Worm (Caenorhabditis elegans) whole organism, late embryonic: ENCODE measurements around the gene C17G10.7.

Source experiments
- C38D4.7 ChIP-seq: fragments of 200-800 bp; sonication (Bioruptor generic); optimal IDR thresholded peaks from 2 replicates; lab custom pipeline; 2018; ENCODE audit warnings: mild to moderate bottlenecking, missing genetic modification characterization, moderate library complexity, missing compliant biosample characterization
- F13H6.1 ChIP-seq: sonication (generic microtip); optimal IDR thresholded peaks from 2 replicates; lab custom pipeline; 2016; ENCODE audit warnings: missing genetic modification characterization, missing compliant biosample characterization
- K02D7.2 ChIP-seq: sonication (generic microtip); optimal IDR thresholded peaks from 2 replicates; lab custom pipeline; 2017; ENCODE audit warnings: mild to moderate bottlenecking, missing genetic modification characterization, missing compliant biosample characterization
- K09A11.1 ChIP-seq: sonication (generic microtip); optimal IDR thresholded peaks from 2 replicates; lab custom pipeline; 2017; ENCODE audit warnings: antibody characterized with exemption, mild to moderate bottlenecking, missing genetic modification characterization, missing compliant biosample characterization; ENCODE audit not compliant: insufficient read depth
- T23F11.4 ChIP-seq: fragments of 200-800 bp; sonication (Bioruptor generic); optimal IDR thresholded peaks from 2 replicates; lab custom pipeline; 2018; ENCODE audit warnings: mild to moderate bottlenecking, missing genetic modification characterization, missing compliant biosample characterization
- Y22D7AL.16 ChIP-seq: sonication (generic microtip); optimal IDR thresholded peaks from 2 replicates; lab custom pipeline; 2016; ENCODE audit warnings: missing genetic modification characterization, missing compliant biosample characterization
- ceh-19 ChIP-seq: fragments of 200-800 bp; sonication (Bioruptor generic); optimal IDR thresholded peaks from 2 replicates; lab custom pipeline; 2018; ENCODE audit warnings: mild to moderate bottlenecking, missing genetic modification characterization, missing compliant biosample characterization
- ceh-31 ChIP-seq: sonication (generic microtip); optimal IDR thresholded peaks from 2 replicates; lab custom pipeline; 2016; ENCODE audit warnings: missing genetic modification characterization, missing compliant biosample characterization
- ceh-34 ChIP-seq: sonication (generic microtip); optimal IDR thresholded peaks from 2 replicates; lab custom pipeline; 2016; ENCODE audit warnings: mild to moderate bottlenecking, missing genetic modification characterization, missing compliant biosample characterization
- ceh-48 ChIP-seq: sonication (generic microtip); optimal IDR thresholded peaks from 2 replicates; lab custom pipeline; 2016; ENCODE audit warnings: missing genetic modification characterization, inconsistent platforms, missing compliant biosample characterization
- ceh-6 ChIP-seq: fragments of 200-800 bp; sonication (Bioruptor generic); optimal IDR thresholded peaks from 2 replicates; lab custom pipeline; 2018; ENCODE audit warnings: mild to moderate bottlenecking, missing genetic modification characterization, missing compliant biosample characterization
- ceh-9 ChIP-seq: sonication (generic microtip); optimal IDR thresholded peaks from 2 replicates; lab custom pipeline; 2016; ENCODE audit warnings: mild to moderate bottlenecking, missing genetic modification characterization, inconsistent platforms, missing compliant biosample characterization
- che-1 ChIP-seq: sonication (generic microtip); optimal IDR thresholded peaks from 2 replicates; lab custom pipeline; 2016; ENCODE audit warnings: mild to moderate bottlenecking, missing genetic modification characterization, missing compliant biosample characterization
- dve-1 ChIP-seq: sonication (generic microtip); optimal IDR thresholded peaks from 2 replicates; lab custom pipeline; 2017; ENCODE audit warnings: antibody characterized with exemption, mild to moderate bottlenecking, missing genetic modification characterization, missing compliant biosample characterization
- elt-2 ChIP-seq: sonication (generic microtip); optimal IDR thresholded peaks from 2 replicates; lab custom pipeline; 2016; ENCODE audit warnings: missing genetic modification reagents, missing genetic modification characterization, missing compliant biosample characterization
- ets-4 ChIP-seq: sonication (generic microtip); optimal IDR thresholded peaks from 2 replicates; lab custom pipeline; 2016; ENCODE audit warnings: missing genetic modification characterization, missing compliant biosample characterization
- fkh-6 ChIP-seq: sonication (generic microtip); optimal IDR thresholded peaks from 2 replicates; lab custom pipeline; 2016; ENCODE audit warnings: missing genetic modification characterization, missing compliant biosample characterization
- hlh-13 ChIP-seq: fragments of 200-800 bp; sonication (Bioruptor generic); optimal IDR thresholded peaks from 2 replicates; lab custom pipeline; 2018; ENCODE audit warnings: mild to moderate bottlenecking, missing genetic modification characterization, missing compliant biosample characterization
- hlh-30 ChIP-seq: sonication (generic microtip); optimal IDR thresholded peaks from 2 replicates; lab custom pipeline; 2017; ENCODE audit warnings: antibody characterized with exemption, missing genetic modification characterization, missing compliant biosample characterization; ENCODE audit not compliant: insufficient read depth
- hlh-6 ChIP-seq: sonication (generic microtip); optimal IDR thresholded peaks from 2 replicates; lab custom pipeline; 2016; ENCODE audit warnings: missing genotype, missing genetic modification characterization, missing compliant biosample characterization
- lin-11 ChIP-seq: fragments of 200-800 bp; sonication (Bioruptor generic); optimal IDR thresholded peaks from 2 replicates; lab custom pipeline; 2018; ENCODE audit warnings: mild to moderate bottlenecking, missing genetic modification characterization, missing compliant biosample characterization
- madf-2 ChIP-seq: sonication (generic microtip); optimal IDR thresholded peaks from 2 replicates; lab custom pipeline; 2017; ENCODE audit warnings: missing genetic modification characterization, missing compliant biosample characterization
- nfya-1 ChIP-seq: sonication (generic microtip); optimal IDR thresholded peaks from 2 replicates; lab custom pipeline; 2017; ENCODE audit warnings: missing genetic modification characterization, mild to moderate bottlenecking, missing compliant biosample characterization, antibody characterized with exemption, moderate library complexity
- nhr-11 ChIP-seq: fragments of 150-350 bp; optimal IDR thresholded peaks from 2 replicates; lab custom pipeline; 2014; ENCODE audit warnings: missing biosample characterization, missing genetic modification characterization
- nhr-232 ChIP-seq: sonication (generic microtip); optimal IDR thresholded peaks from 2 replicates; lab custom pipeline; 2016; ENCODE audit warnings: missing genetic modification characterization, missing compliant biosample characterization
- npax-4 ChIP-seq: sonication (generic microtip); optimal IDR thresholded peaks from 2 replicates; lab custom pipeline; 2016; ENCODE audit warnings: missing genetic modification characterization, missing compliant biosample characterization
- odd-2 ChIP-seq: sonication (generic microtip); optimal IDR thresholded peaks from 2 replicates; lab custom pipeline; 2017; ENCODE audit warnings: antibody characterized with exemption, mild to moderate bottlenecking, missing genetic modification characterization, missing compliant biosample characterization
- pax-1 ChIP-seq: fragments of 150-350 bp; optimal IDR thresholded peaks from 2 replicates; lab custom pipeline; 2014; ENCODE audit warnings: missing biosample characterization, missing genetic modification characterization
- pha-2 ChIP-seq: sonication (generic microtip); optimal IDR thresholded peaks from 2 replicates; lab custom pipeline; 2017; ENCODE audit warnings: mild to moderate bottlenecking, missing genetic modification characterization, missing compliant biosample characterization
- pqm-1 ChIP-seq: sonication (generic microtip); optimal IDR thresholded peaks from 2 replicates; lab custom pipeline; 2016; ENCODE audit warnings: missing genetic modification characterization, missing compliant biosample characterization
- sdc-2 ChIP-seq: sonication (generic microtip); optimal IDR thresholded peaks from 2 replicates; lab custom pipeline; 2016; ENCODE audit warnings: missing genotype, missing genetic modification characterization, missing compliant biosample characterization
- sox-4 ChIP-seq: sonication (generic microtip); optimal IDR thresholded peaks from 2 replicates; lab custom pipeline; 2017; ENCODE audit warnings: mild to moderate bottlenecking, missing genetic modification characterization, inconsistent platforms, missing compliant biosample characterization
- syd-9 ChIP-seq: sonication (generic microtip); optimal IDR thresholded peaks from 2 replicates; lab custom pipeline; 2016; ENCODE audit warnings: mild to moderate bottlenecking, missing genetic modification characterization, moderate library complexity, missing compliant biosample characterization
- tbx-2 ChIP-seq: sonication (generic microtip); optimal IDR thresholded peaks from 2 replicates; lab custom pipeline; 2016; ENCODE audit warnings: missing genetic modification characterization, missing compliant biosample characterization
- unc-3 ChIP-seq, 2 experiments: fragments of 200-800 bp in 1 of 2; sonication (Bioruptor generic) in 1 of 2; sonication (generic microtip) in 1 of 2; conservative IDR thresholded peaks in 1 of 2; optimal IDR thresholded peaks in 1 of 2; 2 replicates each; pipeline versions ENCODE4 v1.3.6 to Lab custom; 2016 to 2022; ENCODE audit warnings: missing compliant biosample characterization in 2 of 2, missing genetic modification characterization in 2 of 2, missing genetic modification reagents in 1 of 2
- unc-42 ChIP-seq: sonication (generic microtip); optimal IDR thresholded peaks from 2 replicates; lab custom pipeline; 2016; ENCODE audit warnings: missing genotype, missing genetic modification characterization, missing compliant biosample characterization
- unc-55 ChIP-seq: sonication (generic microtip); optimal IDR thresholded peaks from 2 replicates; lab custom pipeline; 2017; ENCODE audit warnings: missing biosample characterization, missing genetic modification reagents, missing genetic modification characterization

The C17G10.7 gene

DNA sequence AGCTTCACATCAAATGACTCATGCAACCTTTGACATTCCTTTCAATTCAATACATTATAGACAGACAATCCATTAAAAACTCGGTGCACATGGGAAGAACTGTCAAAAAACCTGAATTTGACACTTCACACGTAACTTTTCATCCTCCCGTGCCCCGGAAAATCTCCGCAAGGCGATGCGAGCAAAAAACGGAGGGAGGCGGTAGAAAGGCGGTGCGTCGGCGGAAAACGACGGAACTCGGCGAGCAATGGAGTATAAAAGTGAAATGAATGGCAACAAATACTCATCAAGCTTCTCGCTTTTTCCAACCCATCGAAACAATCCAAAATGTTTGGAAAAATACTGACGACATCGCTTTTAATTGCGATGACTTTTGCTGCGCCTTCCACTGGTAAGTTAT lies 29.6 kb downstream of the C17G10.7 start, which contains the start of gene T25E4.1:
TSS of gene T25E4.1 (plus strand) at position 301 of the 400 bp plus-strand sequence.
- TF ChIP-seq npax-4 (no peak), ceh-31 (tag; lab: Kevin White, UChicago) (no peak), odd-2 (no peak), pax-1 (tag; lab: Kevin White, UChicago) (no peak), madf-2 (tag; lab: Kevin White, UChicago) (no peak), C38D4.7 (no peak)

DNA sequence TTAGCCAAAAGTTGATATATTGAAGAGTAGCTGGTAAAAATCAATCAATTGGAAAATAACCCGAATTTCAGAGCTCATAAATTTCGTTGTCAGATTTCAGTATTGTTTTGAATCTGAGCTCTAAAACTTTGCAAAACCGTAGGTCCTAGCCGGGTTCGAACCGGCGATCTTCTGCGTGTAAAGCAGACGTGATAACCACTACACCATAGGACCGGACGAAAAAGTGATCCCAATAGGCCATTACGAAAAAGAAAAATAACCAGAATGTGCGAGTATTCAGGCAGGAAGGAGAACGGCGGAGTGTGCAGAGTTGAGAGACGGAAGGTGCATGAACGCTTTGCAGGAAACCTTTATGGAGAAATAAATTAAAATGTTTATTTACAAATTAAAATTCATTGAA lies 30.6 kb downstream of the C17G10.7 start:
- TF ChIP-seq elt-2 (peak; percentile 86), C38D4.7 (peak; percentile 39), ceh-6 (peak; percentile 55), hlh-6 (tag; lab: Kevin White, UChicago) (peak; percentile 37), nhr-11 (tag; lab: Kevin White, UChicago) (no peak), sox-4 (tag; lab: Kevin White, UChicago) (peak; percentile 23), ceh-48 (tag; lab: Kevin White, UChicago) (peak; percentile 0), nhr-232 (tag; lab: Kevin White, UChicago) (peak; percentile 47), syd-9 (peak; percentile 33), che-1 (peak; percentile 36), nfya-1 (tag; lab: Kevin White, UChicago) (peak; percentile 9), unc-55 (GFP tag; lab: Kevin White, UChicago) (no peak), ceh-34 (tag; lab: Kevin White, UChicago) (peak; percentile 21), unc-42 (tag; lab: Kevin White, UChicago) (no peak), ets-4 (tag; lab: Kevin White, UChicago) (no peak), lin-11 (tag; lab: Kevin White, UChicago) (peak; percentile 32), pha-2 (tag; lab: Kevin White, UChicago) (peak; percentile 42), tbx-2 (tag; lab: Kevin White, UChicago) (peak; percentile 25), Y22D7AL.16 (peak; percentile 41), dve-1 (tag; lab: Kevin White, UChicago) (peak; percentile 43), fkh-6 (peak; percentile 27), pqm-1 (tag; lab: Kevin White, UChicago) (no peak), sdc-2 (tag; lab: Kevin White, UChicago) (no peak), unc-3 (GFP tag; conservative IDR thresholded peaks at IDR 0.05; lab: Robert Waterston, UW) (no peak), unc-3 (tag; optimal IDR thresholded peaks at IDR 0.05; lab: Kevin White, UChicago) (no peak), ceh-19 (peak; percentile 17)

DNA sequence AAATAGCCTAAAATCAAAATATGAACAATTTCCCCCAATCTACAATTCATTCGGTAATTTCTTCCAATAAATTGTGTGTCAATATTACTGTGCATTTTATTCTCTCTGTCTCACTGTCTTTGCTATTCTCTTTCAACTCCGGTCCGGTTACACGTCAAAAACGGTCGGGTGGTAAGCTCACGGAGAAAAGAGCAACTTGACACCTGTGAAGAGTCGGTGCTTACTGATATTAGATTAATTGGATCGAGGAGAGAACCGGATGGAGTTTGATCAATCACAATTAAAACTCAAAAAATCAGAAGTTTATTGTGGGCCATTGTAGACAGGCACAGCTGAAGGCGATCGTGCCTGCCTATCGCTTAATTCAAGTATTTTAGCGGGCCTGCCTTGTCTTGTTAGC lies 32.7 kb downstream of the C17G10.7 start:
- TF ChIP-seq hlh-30 (no peak), ceh-34 (tag; lab: Kevin White, UChicago) (no peak), dve-1 (tag; lab: Kevin White, UChicago) (no peak), odd-2 (no peak), K09A11.1 (no peak)
- TF ChIP-seq, all 69 proteins: peak for 0

DNA sequence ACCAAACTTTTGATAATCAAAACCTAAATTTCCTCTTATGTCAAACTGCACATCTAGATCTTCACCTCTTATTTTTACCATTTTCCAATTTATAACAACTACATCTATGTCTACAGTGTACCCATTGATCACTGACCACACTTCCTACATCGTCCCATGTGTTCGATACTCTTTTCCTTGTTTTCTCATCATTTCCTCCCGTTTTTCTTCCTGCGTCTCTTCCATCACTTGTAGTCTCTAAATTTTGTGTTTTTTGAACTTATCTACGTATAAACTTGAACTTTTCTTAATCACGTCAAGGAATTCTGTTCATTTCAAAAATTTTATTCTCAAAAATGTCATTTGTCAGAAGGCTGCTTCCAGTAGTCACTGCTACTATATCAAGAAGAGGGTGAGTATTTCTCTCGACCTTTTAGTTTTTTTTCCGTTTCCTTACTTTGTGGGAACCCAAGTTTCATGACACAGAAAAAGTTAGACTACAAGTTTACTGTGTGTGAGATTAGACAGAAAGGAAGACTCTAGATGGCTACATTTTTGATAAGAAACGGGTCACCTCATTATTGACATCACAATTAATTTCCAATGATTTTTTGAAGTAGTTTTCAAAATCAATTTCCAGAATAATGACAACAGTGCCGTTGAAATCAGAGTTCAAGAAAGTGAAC lies 35.4 kb downstream of the C17G10.7 start:
- TF ChIP-seq hlh-13 (GFP tag; lab: Kevin White, UChicago) (no peak), K02D7.2 (tag; lab: Kevin White, UChicago) (no peak), T23F11.4 (GFP tag; lab: Kevin White, UChicago) (no peak), hlh-30 (no peak), F13H6.1 (tag; lab: Kevin White, UChicago) (no peak), ceh-9 (no peak), lin-11 (tag; lab: Kevin White, UChicago) (no peak), ceh-31 (tag; lab: Kevin White, UChicago) (no peak)
